Fruit fly (Drosophila melanogaster): ENCODE data around the gene brk.

The brk gene

DNA sequence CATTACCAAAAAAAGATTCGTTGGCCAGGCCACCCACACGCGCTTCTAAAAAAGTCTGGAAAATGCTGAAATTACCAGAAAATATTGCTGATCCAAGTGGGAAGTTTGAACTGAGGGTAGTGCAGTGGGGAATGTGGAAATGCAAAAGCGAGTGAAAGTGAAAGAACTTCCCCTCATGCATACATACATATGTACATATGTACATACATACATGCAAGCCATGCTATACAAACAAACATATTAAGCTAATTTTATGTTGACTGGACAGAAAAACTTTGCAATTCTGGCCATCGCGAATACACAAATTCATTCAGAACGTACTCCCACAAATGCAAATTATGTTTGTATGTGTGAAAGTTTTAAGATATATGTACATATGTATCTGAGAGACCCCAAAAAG is 9.4 kb upstream of the brk start:
- TF ChIP-seq Med (GFP tag) = peak; percentile 54
- TF ChIP-seq seq (GFP tag; IDR thresholded peaks at IDR 0.05) = no peak
- no peak for TF ChIP-seq pho (GFP tag; optimal IDR thresholded peaks at IDR 0.05)

DNA sequence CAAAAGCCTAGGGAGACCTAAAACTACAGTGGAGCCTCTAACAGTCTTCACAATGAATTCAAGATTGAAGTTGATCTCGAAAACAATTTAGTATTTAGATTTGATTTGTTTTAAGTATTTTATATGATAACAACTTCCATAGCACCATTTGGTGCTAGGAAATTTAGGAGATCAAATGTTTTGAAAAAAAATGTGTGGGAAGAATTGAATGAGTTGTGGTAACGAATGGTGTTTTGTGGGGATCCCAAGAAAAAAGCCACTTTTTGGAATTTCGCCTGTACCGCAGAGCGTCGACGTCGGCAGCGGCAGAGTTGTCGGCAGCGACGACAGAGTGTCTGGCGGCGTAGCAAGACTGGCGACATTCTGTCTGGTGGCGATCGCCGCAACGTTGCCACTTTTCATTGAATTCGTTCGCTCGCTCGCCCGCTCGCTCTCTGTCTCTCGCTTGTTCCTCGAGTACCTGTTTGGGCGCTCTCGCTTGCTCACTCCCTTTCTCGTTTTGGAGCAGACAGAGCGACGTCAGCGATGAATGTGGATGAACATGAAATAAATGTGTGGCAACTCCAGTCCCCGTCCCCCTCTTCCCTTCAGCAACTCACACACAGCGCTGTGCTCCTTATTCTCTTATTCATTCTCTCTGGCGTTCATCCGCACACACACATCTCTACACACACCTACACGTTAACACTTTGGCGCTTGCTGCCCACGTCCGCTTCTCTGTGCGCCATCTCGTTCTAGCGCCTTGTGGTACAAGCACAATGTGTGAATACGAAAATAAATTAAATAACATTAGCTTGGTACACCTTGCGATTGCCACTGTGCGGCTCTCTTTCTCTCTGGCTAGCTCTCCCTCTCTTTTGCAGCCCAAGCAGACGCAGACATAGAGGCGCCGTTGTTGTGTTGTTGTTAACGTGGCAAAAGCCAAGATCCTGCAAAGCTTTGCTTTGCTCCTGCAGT is 8.1 kb upstream of the brk start:
- TF ChIP-seq CG10543 (GFP tag; optimal IDR thresholded peaks at IDR 0.05) (peak; percentile 22), Hr3 (GFP tag; optimal IDR thresholded peaks at IDR 0.05) (no peak), CG11723 (GFP tag; optimal IDR thresholded peaks at IDR 0.05) (no peak), CG17361 (GFP tag; IDR thresholded peaks at IDR 0.05) (peak; percentile 47; the same call in 2 of the 3 replicates), CHES-1-like (GFP tag; optimal IDR thresholded peaks at IDR 0.05) (peak; percentile 8), trh (GFP tag; optimal IDR thresholded peaks at IDR 0.05) (no peak), Xbp1 (GFP tag; optimal IDR thresholded peaks at IDR 0.05) (peak; percentile 35), slbo (GFP tag; IDR thresholded peaks at IDR 0.05) (peak; percentile 58), hb (GFP tag; IDR thresholded peaks at IDR 0.05; ENCODE audit: partially characterized antibody) (no peak), ems (GFP tag; optimal IDR thresholded peaks at IDR 0.05) (peak; percentile 38), CG32532 (GFP tag; IDR thresholded peaks at IDR 0.05) (peak; percentile 50; the same call in 1 of the 2 replicates), scrt (GFP tag; optimal IDR thresholded peaks at IDR 0.05) (peak; percentile 47), CG17612 (GFP tag; IDR thresholded peaks at IDR 0.05) (0 out of 2 replicates have a peak, but pooled peaks have one; percentile 32), sima (GFP tag; optimal IDR thresholded peaks at IDR 0.05) (no peak), CG8089 (GFP tag; optimal IDR thresholded peaks at IDR 0.05) (no peak), CG1647 (GFP tag; optimal IDR thresholded peaks at IDR 0.05) (no peak), CG4820 (GFP tag; optimal IDR thresholded peaks at IDR 0.05) (peak; percentile 22), Dll (GFP tag; IDR thresholded peaks at IDR 0.05; ENCODE audit: partially characterized antibody) (no peak), Spps (tag; optimal IDR thresholded peaks at IDR 0.05) (peak; percentile 13), prd (optimal IDR thresholded peaks at IDR 0.05) (no peak), prd (GFP tag; IDR thresholded peaks at IDR 0.05) (peak; percentile 52; the same call in 2 of the 3 replicates), Kr (GFP tag; optimal IDR thresholded peaks at IDR 0.05) (no peak), E2f2 (GFP tag; IDR thresholded peaks at IDR 0.05) (peak; percentile 27; the same call in 1 of the 2 replicates), unpg (GFP tag; optimal IDR thresholded peaks at IDR 0.05) (peak; percentile 44), CG10959 (GFP tag; IDR thresholded peaks at IDR 0.05) (no peak), tap (tag; optimal IDR thresholded peaks at IDR 0.05) (peak; percentile 39), tin (GFP tag; optimal IDR thresholded peaks at IDR 0.05) (peak; percentile 29), knrl (GFP tag; IDR thresholded peaks at IDR 0.05; ENCODE audit: partially characterized antibody) (no peak), h (optimal IDR thresholded peaks at IDR 0.05) (no peak), YL-1 (GFP tag; optimal IDR thresholded peaks at IDR 0.05) (no peak), Ada2b (GFP tag; IDR thresholded peaks at IDR 0.05) (peak; percentile 20; the same call in 1 of the 2 replicates), CG1529 (GFP tag; optimal IDR thresholded peaks at IDR 0.05) (peak; percentile 5), Atf6 (GFP tag; IDR thresholded peaks at IDR 0.05) (peak; percentile 34; the same call in 1 of the 2 replicates), Fer3 (tag; optimal IDR thresholded peaks at IDR 0.05) (peak; percentile 47), CG13894 (tag; optimal IDR thresholded peaks at IDR 0.05) (no peak), Ssrp (tag; optimal IDR thresholded peaks at IDR 0.05) (peak; percentile 24), CG6765 (GFP tag; optimal IDR thresholded peaks at IDR 0.05) (no peak), oc (tag; optimal IDR thresholded peaks at IDR 0.05) (no peak), CG3281 (GFP tag; optimal IDR thresholded peaks at IDR 0.05) (peak; percentile 67), sna (GFP tag; IDR thresholded peaks at IDR 0.05; ENCODE audit: partially characterized antibody) (peak; percentile 30; the same call in 1 of the 2 replicates), Ets65A (GFP tag) (peak; percentile 12), Chrac-16 (GFP tag; optimal IDR thresholded peaks at IDR 0.05) (peak; percentile 8), HHEX (GFP tag; optimal IDR thresholded peaks at IDR 0.05) (peak; percentile 22), CG7271 (tag; optimal IDR thresholded peaks at IDR 0.05) (no peak)
